Worm (Caenorhabditis elegans) whole organism, early embryonic: Measurements from ENCODE around the gene amx-3.

ENCODE experiments used
- B0310.2 ChIP-seq: sonication (generic microtip); optimal IDR thresholded peaks from 2 replicates; lab custom pipeline; 2016; ENCODE audit warnings: mild to moderate bottlenecking, missing genetic modification characterization, missing compliant biosample characterization
- F13C5.2 ChIP-seq: sonication (generic microtip); optimal IDR thresholded peaks from 2 replicates; lab custom pipeline; 2017; ENCODE audit warnings: mild to moderate bottlenecking, missing genetic modification characterization, inconsistent platforms, missing compliant biosample characterization
- aly-1 ChIP-seq: sonication (generic microtip); optimal IDR thresholded peaks from 2 replicates; lab custom pipeline; 2016; ENCODE audit warnings: missing genetic modification characterization, missing compliant biosample characterization
- ama-1 ChIP-seq: fragments of 150-350 bp; optimal IDR thresholded peaks from 2 replicates; lab custom pipeline; 2014
- ceh-36 ChIP-seq: sonication (generic microtip); optimal IDR thresholded peaks from 2 replicates; lab custom pipeline; 2016; ENCODE audit warnings: missing genetic modification characterization, inconsistent platforms, missing compliant biosample characterization
- ets-7 ChIP-seq: sonication (generic microtip); optimal IDR thresholded peaks from 2 replicates; lab custom pipeline; 2016; ENCODE audit warnings: missing genotype, missing genetic modification characterization, missing compliant biosample characterization
- flt-1 ChIP-seq: fragments of 200-800 bp; sonication (Bioruptor generic); IDR thresholded peaks from 2 replicates; pipeline ENCODE4 v1.3.6; 2022; ENCODE audit warnings: missing genetic modification characterization, missing compliant biosample characterization
- hmbx-1 ChIP-seq: sonication (generic microtip); optimal IDR thresholded peaks from 2 replicates; lab custom pipeline; 2016; ENCODE audit warnings: mild to moderate bottlenecking, missing genetic modification characterization, missing compliant biosample characterization
- pes-1 ChIP-seq: fragments of 200-800 bp; sonication (Bioruptor generic); IDR thresholded peaks from 2 replicates; pipeline ENCODE4 v1.3.6; 2022; ENCODE audit warnings: missing genetic modification reagents, missing genetic modification characterization, missing compliant biosample characterization
- scrt-1 ChIP-seq: fragments of 200-800 bp; sonication (Bioruptor generic); IDR thresholded peaks from 2 replicates; pipeline ENCODE4 v1.3.6; 2022; ENCODE audit warnings: missing genetic modification characterization, missing compliant biosample characterization
- sea-1 ChIP-seq: fragments of 200-800 bp; sonication (Bioruptor generic); conservative IDR thresholded peaks from 2 replicates; pipeline ENCODE4 v1.3.6; 2022; ENCODE audit warnings: missing genetic modification characterization, missing compliant biosample characterization
- tbx-37 ChIP-seq: fragments of 200-800 bp; sonication (Bioruptor generic); conservative IDR thresholded peaks from 2 replicates; pipeline ENCODE4 v1.3.6; 2022; ENCODE audit warnings: missing genetic modification reagents, missing genetic modification characterization, missing compliant biosample characterization
- tra-4 ChIP-seq: sonication (generic microtip); optimal IDR thresholded peaks from 2 replicates; lab custom pipeline; 2017; ENCODE audit warnings: missing genetic modification characterization, missing compliant biosample characterization

- no peak for TF ChIP-seq flt-1 (GFP tag; lab: Robert Waterston, UW)
- TF ChIP-seq hmbx-1 (tag; lab: Kevin White, UChicago): no peak
- TF ChIP-seq ama-1 (lab: Kevin White, UChicago): no peak
- TF ChIP-seq sea-1: no peak
- no peak for TF ChIP-seq ceh-36 (tag; lab: Kevin White, UChicago)
- TF ChIP-seq B0310.2 (tag; lab: Kevin White, UChicago): no peak
- no peak for TF ChIP-seq F13C5.2 (tag; lab: Kevin White, UChicago)
- TF ChIP-seq ets-7 (tag; lab: Kevin White, UChicago): no peak
- no peak for TF ChIP-seq tbx-37
- no peak for TF ChIP-seq scrt-1 (GFP tag; lab: Robert Waterston, UW)
- no peak for TF ChIP-seq aly-1 (tag; lab: Kevin White, UChicago)
- no peak for TF ChIP-seq tra-4 (tag; lab: Kevin White, UChicago)
- TF ChIP-seq pes-1 (GFP tag; lab: Robert Waterston, UW): no peak
Observed at ce11 chrV:20906977-20907376, 3.5 kb upstream of the amx-3 start.
